Fruit fly (Drosophila melanogaster): ENCODE measurements around the gene gskt.

Gene gskt

dm6 chr3R:31363615-31364014 lies 8.6 kb upstream of the gskt start (continued):
- TF ChIP-seq CG11504 (tag; optimal IDR thresholded peaks at IDR 0.05) (peak; percentile 38), CG10366 (GFP tag; IDR thresholded peaks at IDR 0.05) (peak; percentile 38; the same call in 1 of the 2 replicates), CG16813 (GFP tag; IDR thresholded peaks at IDR 0.05; ENCODE audit: partially characterized antibody) (no peak), CG13296 (GFP tag; optimal IDR thresholded peaks at IDR 0.05) (no peak), bowl (GFP tag; IDR thresholded peaks at IDR 0.05) (no peak), tx (GFP tag; optimal IDR thresholded peaks at IDR 0.05) (no peak), CG3847 (GFP tag; IDR thresholded peaks at IDR 0.05) (peak; percentile 21; the same call in 1 of the 2 replicates), slp2 (GFP tag; optimal IDR thresholded peaks at IDR 0.05) (no peak), CG9797 (GFP tag; optimal IDR thresholded peaks at IDR 0.05) (no peak), tap (tag; optimal IDR thresholded peaks at IDR 0.05) (no peak), Vsx1 (GFP tag; optimal IDR thresholded peaks at IDR 0.05) (no peak), Dip3 (GFP tag; optimal IDR thresholded peaks at IDR 0.05) (no peak), ci (GFP tag; IDR thresholded peaks at IDR 0.05) (no peak), sd (tag; optimal IDR thresholded peaks at IDR 0.05) (no peak), Rx (GFP tag; IDR thresholded peaks at IDR 0.05) (no peak), bcd (GFP tag; optimal IDR thresholded peaks at IDR 0.05) (no peak), CG6854 (GFP tag; optimal IDR thresholded peaks at IDR 0.05) (no peak), Blimp-1 (GFP tag; optimal IDR thresholded peaks at IDR 0.05) (no peak), CG6791 (GFP tag; IDR thresholded peaks at IDR 0.05; ENCODE audit: partially characterized antibody) (no peak), CG1529 (GFP tag; optimal IDR thresholded peaks at IDR 0.05) (no peak), lbe (GFP tag; optimal IDR thresholded peaks at IDR 0.05) (no peak), gt (GFP tag; IDR thresholded peaks at IDR 0.05) (no peak), lov (optimal IDR thresholded peaks at IDR 0.05) (no peak), lov (GFP tag; IDR thresholded peaks at IDR 0.05) (no peak), tna (GFP tag; IDR thresholded peaks at IDR 0.05; ENCODE audit: partially characterized antibody) (no peak), pum (GFP tag; optimal IDR thresholded peaks at IDR 0.05) (no peak), CG6175 (GFP tag; IDR thresholded peaks at IDR 0.05) (no peak), CG15073 (GFP tag; optimal IDR thresholded peaks at IDR 0.05) (no peak), CG2889 (GFP tag; IDR thresholded peaks at IDR 0.05) (no peak), exex (tag; optimal IDR thresholded peaks at IDR 0.05) (no peak), Fer1 (GFP tag; optimal IDR thresholded peaks at IDR 0.05) (no peak), lilli (GFP tag; optimal IDR thresholded peaks at IDR 0.05) (no peak), lab (GFP tag; optimal IDR thresholded peaks at IDR 0.05) (peak; percentile 12), CG10565 (GFP tag; optimal IDR thresholded peaks at IDR 0.05) (no peak), CG3281 (GFP tag; optimal IDR thresholded peaks at IDR 0.05) (no peak), CG18262 (tag; optimal IDR thresholded peaks at IDR 0.05) (no peak), stc (GFP tag; IDR thresholded peaks at IDR 0.05) (no peak), ato (GFP tag; IDR thresholded peaks at IDR 0.05; ENCODE audit: partially characterized antibody) (no peak), vfl (GFP tag; optimal IDR thresholded peaks at IDR 0.05) (no peak), CG12299 (tag; optimal IDR thresholded peaks at IDR 0.05) (no peak), CG10321 (GFP tag; IDR thresholded peaks at IDR 0.05) (no peak), CG5953 (GFP tag; IDR thresholded peaks at IDR 0.05) (no peak), usp (GFP tag; optimal IDR thresholded peaks at IDR 0.05) (no peak), CG16779 (GFP tag; IDR thresholded peaks at IDR 0.05) (no peak), chm (GFP tag; IDR thresholded peaks at IDR 0.05) (no peak), Hand (GFP tag; optimal IDR thresholded peaks at IDR 0.05) (peak; percentile 50), Oli (tag; optimal IDR thresholded peaks at IDR 0.05) (peak; percentile 16), Hr39 (optimal IDR thresholded peaks at IDR 0.05) (no peak), CG13775 (GFP tag; optimal IDR thresholded peaks at IDR 0.05) (no peak), CG15696 (tag; optimal IDR thresholded peaks at IDR 0.05) (no peak), Lim3 (GFP tag; IDR thresholded peaks at IDR 0.05) (no peak), Dref (GFP tag; IDR thresholded peaks at IDR 0.05) (no peak), eve (GFP tag; optimal IDR thresholded peaks at IDR 0.05) (no peak)
